Worm (Caenorhabditis elegans): ENCODE results near the gene K01C8.2.

The K01C8.2 gene

DNA sequence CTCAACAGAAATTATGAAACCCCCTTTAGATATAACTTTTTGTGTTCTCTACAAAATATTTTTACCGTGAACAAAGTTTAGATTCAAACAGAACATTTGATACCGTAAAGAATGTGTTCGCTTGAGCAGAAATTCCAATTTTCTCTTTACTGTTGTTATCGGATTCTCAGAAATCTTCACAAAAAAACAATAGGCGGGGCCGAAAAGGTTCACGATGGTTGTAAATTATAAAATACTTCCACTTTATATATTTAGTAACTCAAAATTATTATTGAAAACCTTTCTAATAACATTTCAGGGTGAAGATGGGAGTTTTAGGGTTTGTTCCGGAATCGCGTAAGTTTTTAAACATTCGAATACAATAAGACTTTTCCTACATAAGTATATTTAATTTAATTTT lies 31.1 kb downstream of the K01C8.2 start, which contains the start of gene nlp-5:
TSS of gene nlp-5 (plus strand) at position 301 of the 400 bp plus-strand sequence.
- TF ChIP-seq sox-4 (tag; optimal IDR thresholded peaks at IDR 0.05): no peak
- no peak for TF ChIP-seq elt-4 (tag; optimal IDR thresholded peaks at IDR 0.05)
- TF ChIP-seq K02D7.2 (tag; optimal IDR thresholded peaks at IDR 0.05): no peak
- no peak for TF ChIP-seq unc-42 (tag; optimal IDR thresholded peaks at IDR 0.05)
- no peak for TF ChIP-seq C38D4.7 (GFP tag; optimal IDR thresholded peaks at IDR 0.05)
- no peak for TF ChIP-seq F13H6.1 (tag; optimal IDR thresholded peaks at IDR 0.05)
- TF ChIP-seq pros-1 (tag; optimal IDR thresholded peaks at IDR 0.05): no peak

DNA sequence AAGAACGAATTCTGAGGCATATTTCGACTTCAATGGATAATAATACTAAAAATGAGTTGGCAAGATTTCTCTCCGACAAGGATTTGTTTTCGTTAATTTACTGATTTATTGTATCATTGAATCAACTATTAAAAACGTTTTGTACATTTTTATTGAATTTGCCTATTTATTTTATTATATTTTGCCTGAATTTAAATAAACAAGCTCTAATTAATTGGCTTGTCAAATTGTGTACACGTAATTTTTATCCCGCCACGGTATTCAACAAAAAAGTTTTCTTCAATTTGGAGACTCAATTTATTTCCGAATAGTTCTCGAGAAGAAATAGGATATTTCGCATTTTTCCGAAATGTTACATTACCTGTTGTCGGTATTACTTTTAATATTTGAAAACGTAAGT lies 36.8 kb downstream of the K01C8.2 start, which contains the start of gene M110.7:
TSS of gene M110.7 (plus strand) at position 301 of the 400 bp plus-strand sequence.
- TF ChIP-seq ceh-48 (tag; optimal IDR thresholded peaks at IDR 0.05) (no peak), unc-42 (tag; optimal IDR thresholded peaks at IDR 0.05) (no peak), K09A11.1 (tag; optimal IDR thresholded peaks at IDR 0.05; ENCODE audit: insufficient read depth) (no peak), odd-2 (tag; optimal IDR thresholded peaks at IDR 0.05) (no peak), ahr-1 (tag; optimal IDR thresholded peaks at IDR 0.05) (no peak), dve-1 (tag; optimal IDR thresholded peaks at IDR 0.05) (no peak), hlh-30 (tag; optimal IDR thresholded peaks at IDR 0.05; ENCODE audit: insufficient read depth) (no peak), unc-3 (GFP tag; conservative IDR thresholded peaks at IDR 0.05) (no peak), unc-3 (tag; optimal IDR thresholded peaks at IDR 0.05) (no peak), madf-2 (tag; optimal IDR thresholded peaks at IDR 0.05) (no peak), ceh-9 (tag; optimal IDR thresholded peaks at IDR 0.05) (no peak), K02D7.2 (tag; optimal IDR thresholded peaks at IDR 0.05) (no peak), ceh-2 (tag; optimal IDR thresholded peaks at IDR 0.05) (no peak), syd-9 (tag; optimal IDR thresholded peaks at IDR 0.05) (no peak), rnt-1 (tag; optimal IDR thresholded peaks at IDR 0.05) (no peak), ztf-16 (tag; optimal IDR thresholded peaks at IDR 0.05) (no peak), fkh-10 (GFP tag; optimal IDR thresholded peaks at IDR 0.05) (no peak)

ce11 chrII:8230976-8231375 lies 38.3 kb downstream of the K01C8.2 start, which contains the start of gene M110.9:
TSS of gene M110.9 (plus strand) at chrII:8231276.
- TF ChIP-seq hlh-6 (tag; optimal IDR thresholded peaks at IDR 0.05) (no peak), fkh-6 (tag; optimal IDR thresholded peaks at IDR 0.05) (no peak), Y22D7AL.16 (tag; optimal IDR thresholded peaks at IDR 0.05) (no peak), hlh-13 (GFP tag; optimal IDR thresholded peaks at IDR 0.05) (no peak), rnt-1 (tag; optimal IDR thresholded peaks at IDR 0.05) (no peak), ceh-24 (tag; optimal IDR thresholded peaks at IDR 0.05) (no peak), pag-3 (tag; optimal IDR thresholded peaks at IDR 0.05; ENCODE audit: borderline replicate concordance) (no peak), ceh-9 (tag; optimal IDR thresholded peaks at IDR 0.05) (no peak), ceh-22 (tag; optimal IDR thresholded peaks at IDR 0.05) (no peak), elt-2 (tag; optimal IDR thresholded peaks at IDR 0.05) (no peak), ttx-3 (tag; optimal IDR thresholded peaks at IDR 0.05) (no peak), tbx-2 (tag; optimal IDR thresholded peaks at IDR 0.05) (no peak), ztf-16 (tag; optimal IDR thresholded peaks at IDR 0.05) (no peak)

- no peak for TF ChIP-seq nhr-11 (tag; optimal IDR thresholded peaks at IDR 0.05)
- TF ChIP-seq ceh-30 (tag; optimal IDR thresholded peaks at IDR 0.05): no peak
- no peak for TF ChIP-seq Y22D7AL.16 (tag; optimal IDR thresholded peaks at IDR 0.05)
- no peak for TF ChIP-seq pqm-1 (tag; optimal IDR thresholded peaks at IDR 0.05)
- TF ChIP-seq elt-2 (tag; optimal IDR thresholded peaks at IDR 0.05): peak; percentile 83
Measured at ce11 chrII:8226475-8226874, 42.8 kb downstream of the K01C8.2 start.

DNA sequence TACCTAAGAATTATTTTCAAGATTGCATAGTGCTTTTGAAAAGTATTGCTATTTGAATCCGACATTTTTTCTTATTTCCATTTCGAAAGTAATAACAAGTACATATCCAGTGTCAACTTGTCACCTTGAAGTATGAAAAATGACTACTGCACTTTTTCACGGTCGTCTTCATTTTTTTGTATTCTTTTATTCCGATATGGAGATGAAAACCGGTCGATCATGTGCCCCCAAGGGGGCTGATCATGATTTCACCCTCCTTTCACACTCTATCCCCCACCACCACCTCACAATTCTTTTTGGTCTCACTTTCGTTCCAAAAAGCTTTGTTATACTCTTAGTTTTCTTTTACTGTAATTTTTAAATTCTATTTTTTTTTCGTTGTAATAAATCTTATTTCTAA lies 43.3 kb downstream of the K01C8.2 start:
- TF ChIP-seq dmd-4 (tag; optimal IDR thresholded peaks at IDR 0.05; ENCODE audit: borderline replicate concordance) (no peak), che-1 (tag; optimal IDR thresholded peaks at IDR 0.05) (no peak), ceh-18 (tag; optimal IDR thresholded peaks at IDR 0.05) (no peak), unc-42 (tag; optimal IDR thresholded peaks at IDR 0.05) (no peak), ceh-9 (tag; optimal IDR thresholded peaks at IDR 0.05) (no peak), tbx-2 (tag; optimal IDR thresholded peaks at IDR 0.05) (no peak), hlh-30 (tag; optimal IDR thresholded peaks at IDR 0.05; ENCODE audit: insufficient read depth) (no peak), ztf-16 (tag; optimal IDR thresholded peaks at IDR 0.05) (no peak), nfya-1 (tag; optimal IDR thresholded peaks at IDR 0.05) (no peak), pha-2 (tag; optimal IDR thresholded peaks at IDR 0.05) (no peak), zip-5 (tag; optimal IDR thresholded peaks at IDR 0.05) (no peak), ceh-30 (tag; optimal IDR thresholded peaks at IDR 0.05) (no peak), pqm-1 (tag; optimal IDR thresholded peaks at IDR 0.05) (no peak), sox-2 (GFP tag; IDR thresholded peaks at IDR 0.05) (no peak), ceh-45 (GFP tag; IDR thresholded peaks at IDR 0.05) (no peak), nhr-232 (tag; optimal IDR thresholded peaks at IDR 0.05) (no peak), hlh-13 (GFP tag; optimal IDR thresholded peaks at IDR 0.05) (no peak), fkh-6 (tag; optimal IDR thresholded peaks at IDR 0.05) (no peak), ttx-3 (tag; optimal IDR thresholded peaks at IDR 0.05) (no peak), ceh-34 (tag; optimal IDR thresholded peaks at IDR 0.05) (no peak)

Data from whole organism, late embryonic.